Worm (Caenorhabditis elegans): Measurements from ENCODE around the gene C54C6.5.

DNA sequence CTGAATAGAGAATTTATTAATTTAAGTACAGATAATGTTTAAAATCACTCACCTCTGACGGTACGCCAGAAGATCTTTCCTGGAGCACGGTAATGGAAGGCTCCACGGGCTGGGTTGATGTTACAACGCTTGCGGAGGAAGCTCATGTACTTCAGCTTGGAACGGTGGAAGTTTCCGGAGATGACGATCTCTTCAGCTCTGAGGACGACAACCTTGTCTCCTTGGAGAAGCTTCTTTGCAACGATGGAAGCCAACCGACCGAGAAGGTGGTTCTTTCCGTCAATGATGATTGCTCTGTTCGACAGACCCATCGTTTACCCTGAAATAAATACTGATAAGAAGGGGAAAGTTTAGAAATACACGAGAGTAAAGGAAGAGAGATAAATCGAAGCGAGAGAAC is 46.4 kb downstream of the C54C6.5 start, which contains the start of gene rpl-16:
- TF ChIP-seq scrt-1 (GFP tag; IDR thresholded peaks at IDR 0.05) = no peak
- TF ChIP-seq ceh-13 (GFP tag; optimal IDR thresholded peaks at IDR 0.05) = no peak
- no peak for TF ChIP-seq flt-1 (GFP tag; IDR thresholded peaks at IDR 0.05)
- no peak for TF ChIP-seq F13C5.2 (tag; optimal IDR thresholded peaks at IDR 0.05)
- no peak for TF ChIP-seq ama-1 (optimal IDR thresholded peaks at IDR 0.05)
- TF ChIP-seq ceh-36 (tag; optimal IDR thresholded peaks at IDR 0.05) = no peak
- no peak for TF ChIP-seq tbx-37 (GFP tag; conservative IDR thresholded peaks at IDR 0.05)

Measured in whole organism, early embryonic.